Worm (Caenorhabditis elegans): ENCODE measurements around the gene tes-1.

DNA sequence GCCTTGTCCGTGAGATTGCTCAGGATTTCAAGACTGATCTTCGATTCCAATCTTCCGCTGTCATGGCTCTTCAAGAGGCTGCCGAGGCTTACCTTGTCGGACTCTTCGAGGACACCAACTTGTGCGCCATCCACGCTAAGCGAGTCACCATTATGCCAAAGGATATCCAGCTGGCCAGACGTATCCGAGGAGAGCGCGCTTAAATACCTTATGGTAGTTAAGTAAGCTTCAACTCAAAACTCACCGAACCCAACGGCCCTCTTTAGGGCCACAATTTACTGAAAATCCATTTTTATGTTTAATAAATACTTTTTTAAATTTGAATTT is 37.2 kb upstream of the tes-1 start:
- no peak for TF ChIP-seq ztf-23 (GFP tag; IDR thresholded peaks at IDR 0.05)
- TF ChIP-seq ztf-29 (GFP tag; IDR thresholded peaks at IDR 0.05): no peak
